Worm (Caenorhabditis elegans): Measurements from ENCODE around the gene nse-4.

The nse-4 gene

DNA sequence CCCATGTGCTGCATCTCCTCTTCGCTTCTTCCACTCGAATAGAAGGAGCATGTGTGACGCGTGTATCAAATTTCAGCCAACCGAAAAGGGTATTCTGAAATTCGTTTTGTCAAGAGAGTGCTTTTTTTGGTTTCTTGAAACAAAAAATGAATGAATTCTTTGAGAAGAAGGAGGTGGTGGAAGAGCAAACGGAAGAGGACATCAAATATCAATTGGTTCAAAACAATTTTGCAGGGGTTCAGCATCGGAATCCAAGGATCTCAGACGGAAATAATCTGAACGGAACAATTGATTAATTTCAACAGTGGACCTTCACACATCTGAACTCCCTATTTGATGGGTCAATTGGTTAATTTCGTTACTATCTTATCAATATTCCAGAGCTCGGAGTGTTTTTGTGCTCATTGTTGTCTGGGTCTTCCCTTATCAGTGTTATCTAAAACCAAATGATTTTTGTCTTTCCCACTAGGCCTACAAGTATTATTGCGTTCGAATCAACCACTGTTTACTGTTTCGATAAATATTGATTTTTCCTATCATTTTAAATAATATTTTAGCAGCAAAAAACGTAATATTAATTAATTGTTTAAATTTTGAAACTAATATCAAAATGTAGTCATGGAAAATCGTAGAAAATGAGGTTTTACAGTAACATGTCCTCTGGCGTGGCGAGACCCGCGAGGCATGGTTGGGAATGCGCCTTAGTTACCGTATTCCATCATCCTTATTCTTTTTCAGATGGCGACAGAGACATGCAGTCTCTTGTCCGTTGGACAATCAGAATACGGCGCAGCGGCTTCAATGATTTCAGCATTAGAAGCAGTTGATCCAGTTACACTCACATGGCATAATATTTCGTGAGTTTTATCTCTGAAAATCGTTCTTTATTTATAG is 10.7 kb upstream of the nse-4 start, which contains the start of the genes C10C6.13 and wht-2:
TSS of gene C10C6.13 (minus strand) at position 51 of the 894 bp plus-strand sequence.
TSS of gene wht-2 (plus strand) at position 739 of the 894 bp plus-strand sequence.
- no peak for TF ChIP-seq dao-5 (tag; optimal IDR thresholded peaks at IDR 0.05)
- TF ChIP-seq W03F9.2 (tag; optimal IDR thresholded peaks at IDR 0.05), result no peak
- no peak for TF ChIP-seq him-1 (tag; optimal IDR thresholded peaks at IDR 0.05)

DNA sequence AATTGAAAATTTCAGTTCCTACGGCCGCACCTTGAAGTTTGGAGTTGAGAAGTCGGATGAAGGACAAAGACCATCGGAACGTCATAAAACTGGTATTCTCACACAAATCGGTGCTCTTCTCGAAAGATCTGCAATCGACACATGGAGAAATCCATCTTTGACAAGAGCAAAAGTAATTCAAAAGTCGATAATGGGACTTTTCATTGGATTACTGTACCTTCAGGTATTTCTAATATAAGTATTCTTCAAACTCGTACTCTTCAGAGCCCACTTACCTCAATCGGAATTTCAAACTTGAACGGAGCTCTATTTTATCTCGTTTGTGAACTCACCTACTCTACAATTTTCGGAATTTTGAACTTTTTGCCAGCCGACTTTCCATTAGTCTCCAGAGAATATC is 8.6 kb upstream of the nse-4 start:
- TF ChIP-seq dao-5 (tag; optimal IDR thresholded peaks at IDR 0.05), result no peak
- TF ChIP-seq him-1 (tag; optimal IDR thresholded peaks at IDR 0.05), result no peak
- no peak for TF ChIP-seq W03F9.2 (tag; optimal IDR thresholded peaks at IDR 0.05)

DNA sequence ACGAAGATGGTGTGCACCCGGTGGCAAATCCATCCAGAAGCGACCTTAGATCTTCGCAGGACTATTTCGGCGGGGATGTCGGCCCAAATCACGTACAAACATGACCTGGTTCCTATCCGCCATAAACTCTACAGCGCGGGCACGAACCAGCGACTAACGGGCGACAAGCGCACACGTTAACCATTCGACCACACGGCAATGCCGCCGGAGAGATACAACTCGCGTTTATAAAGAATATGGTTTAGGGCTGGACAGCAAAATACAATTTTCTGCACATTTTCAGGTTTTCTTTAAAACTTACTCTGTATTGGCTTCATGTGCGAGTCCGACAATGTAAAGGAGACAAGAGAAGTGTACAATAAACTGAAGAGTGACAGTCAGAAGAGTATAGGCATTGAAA is 6.6 kb upstream of the nse-4 start:
- TF ChIP-seq him-1 (tag; optimal IDR thresholded peaks at IDR 0.05) (peak; percentile 81), dao-5 (tag; optimal IDR thresholded peaks at IDR 0.05) (peak; percentile 91), W03F9.2 (tag; optimal IDR thresholded peaks at IDR 0.05) (peak; percentile 56)

DNA sequence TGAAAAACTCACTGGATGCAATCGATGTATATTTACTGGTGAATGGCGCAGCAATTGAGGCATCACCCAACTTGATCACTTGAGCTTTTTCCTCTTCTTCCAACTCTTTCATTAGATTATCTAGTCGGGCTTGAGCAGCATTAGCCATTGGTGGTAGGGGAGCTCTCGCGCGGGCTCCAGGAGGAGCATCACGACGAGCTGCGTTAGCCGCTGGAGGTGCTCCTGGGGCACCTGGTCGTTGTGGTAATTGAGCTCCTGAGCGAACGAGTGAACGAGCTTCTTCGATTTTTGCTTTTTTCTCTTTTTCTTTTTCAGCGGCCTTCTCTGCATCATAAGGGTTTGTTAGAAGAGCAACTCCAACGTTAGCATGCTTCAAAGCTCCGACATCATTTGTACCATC is 5.6 kb upstream of the nse-4 start:
- TF ChIP-seq dao-5 (tag; optimal IDR thresholded peaks at IDR 0.05), result no peak
- no peak for TF ChIP-seq him-1 (tag; optimal IDR thresholded peaks at IDR 0.05)
- TF ChIP-seq W03F9.2 (tag; optimal IDR thresholded peaks at IDR 0.05), result no peak

DNA sequence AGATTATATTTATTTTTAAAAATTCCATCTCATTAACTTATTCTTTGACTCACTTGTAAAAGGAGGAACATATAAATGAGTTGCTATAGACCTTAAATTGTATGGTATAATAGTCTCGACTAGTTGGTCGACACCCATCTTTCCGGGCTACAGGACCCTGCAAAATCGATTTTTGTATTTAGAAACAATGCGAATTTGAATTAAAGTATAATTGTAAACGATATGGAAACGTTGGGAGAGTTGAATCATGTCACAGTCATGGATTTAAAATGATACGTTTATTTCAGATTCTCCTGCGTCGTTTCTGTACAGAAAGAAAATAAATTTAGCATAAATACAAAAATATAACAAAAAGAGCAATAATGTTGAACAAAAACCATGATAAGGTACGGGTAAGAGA is 1.6 kb upstream of the nse-4 start, which contains the start of gene catp-8:
TSS of gene catp-8 (minus strand) at position 157 of the 400 bp plus-strand sequence.
- TF ChIP-seq W03F9.2 (tag; optimal IDR thresholded peaks at IDR 0.05), result no peak

DNA sequence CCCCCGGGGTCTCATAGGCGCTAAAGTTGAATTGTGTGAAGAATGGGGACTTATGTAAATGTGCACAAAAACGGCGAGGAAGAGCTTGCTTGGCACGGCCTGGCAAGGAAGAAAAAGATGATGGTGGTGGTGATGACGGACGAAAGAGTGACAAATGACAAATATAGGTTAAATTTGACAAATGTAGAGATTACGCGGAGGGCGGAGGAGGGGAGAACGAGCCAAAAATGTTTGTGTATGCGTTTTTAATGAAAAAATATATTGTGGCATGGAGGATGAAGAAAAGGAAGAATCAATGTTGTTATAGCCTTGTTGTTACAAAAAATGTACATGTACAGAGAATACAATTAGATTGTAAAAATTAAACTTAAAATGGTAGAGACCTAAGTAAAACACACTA is 6.2 kb downstream of the nse-4 start:
- TF ChIP-seq him-1 (tag; optimal IDR thresholded peaks at IDR 0.05) (no peak), W03F9.2 (tag; optimal IDR thresholded peaks at IDR 0.05) (no peak), dao-5 (tag; optimal IDR thresholded peaks at IDR 0.05) (no peak)

DNA sequence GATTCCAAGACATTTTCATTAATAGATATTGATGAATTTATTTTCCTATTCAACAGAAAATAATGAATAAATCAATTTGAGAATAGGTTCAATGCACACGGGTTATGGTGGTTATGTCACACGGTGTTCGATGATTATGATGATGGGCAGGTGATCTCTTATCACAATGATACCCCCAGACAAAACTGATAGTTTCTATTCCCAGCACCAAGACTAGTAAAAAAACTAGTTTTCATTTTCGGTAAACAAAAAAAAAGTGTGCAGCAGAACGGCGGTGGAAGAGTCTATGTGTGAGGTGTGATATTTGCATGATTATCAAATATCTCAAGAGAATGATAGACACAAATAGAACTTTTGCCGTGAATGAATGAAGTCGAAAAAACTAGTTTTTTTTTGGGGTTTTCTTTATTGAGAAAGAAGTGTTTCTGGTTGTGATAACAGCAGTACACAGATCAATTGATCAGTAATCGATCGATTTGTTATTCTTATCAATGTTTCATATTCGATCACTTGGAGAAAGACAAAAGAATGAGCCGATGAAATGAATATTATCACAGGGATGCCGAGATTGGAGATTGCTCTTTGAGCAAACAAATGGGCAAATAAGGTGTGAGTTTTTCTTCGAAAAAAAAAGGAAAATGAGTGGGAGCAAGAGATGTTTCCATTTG is 7.4 kb downstream of the nse-4 start:
- TF ChIP-seq him-1 (tag; optimal IDR thresholded peaks at IDR 0.05) (no peak), dao-5 (tag; optimal IDR thresholded peaks at IDR 0.05) (no peak), W03F9.2 (tag; optimal IDR thresholded peaks at IDR 0.05) (no peak)

DNA sequence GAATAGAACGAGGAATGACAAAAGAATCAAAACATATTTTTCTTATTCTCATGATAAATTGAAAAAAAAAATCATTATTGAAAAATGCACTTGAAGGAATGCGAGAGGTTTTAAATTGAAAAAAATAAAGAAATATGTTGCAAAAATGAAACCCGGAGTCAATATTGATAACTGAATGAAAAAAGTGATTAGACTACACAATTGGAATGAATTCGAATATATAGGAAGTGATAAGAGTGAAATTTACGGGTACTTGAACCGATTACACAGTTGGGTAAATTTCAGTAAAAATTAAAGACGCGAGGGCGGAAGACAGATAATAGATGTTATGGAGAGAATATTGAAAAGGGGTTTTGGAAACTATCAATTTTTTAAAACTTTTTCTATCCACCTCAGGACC is 8.4 kb downstream of the nse-4 start:
- TF ChIP-seq W03F9.2 (tag; optimal IDR thresholded peaks at IDR 0.05) (no peak), him-1 (tag; optimal IDR thresholded peaks at IDR 0.05) (no peak), dao-5 (tag; optimal IDR thresholded peaks at IDR 0.05) (no peak)

DNA sequence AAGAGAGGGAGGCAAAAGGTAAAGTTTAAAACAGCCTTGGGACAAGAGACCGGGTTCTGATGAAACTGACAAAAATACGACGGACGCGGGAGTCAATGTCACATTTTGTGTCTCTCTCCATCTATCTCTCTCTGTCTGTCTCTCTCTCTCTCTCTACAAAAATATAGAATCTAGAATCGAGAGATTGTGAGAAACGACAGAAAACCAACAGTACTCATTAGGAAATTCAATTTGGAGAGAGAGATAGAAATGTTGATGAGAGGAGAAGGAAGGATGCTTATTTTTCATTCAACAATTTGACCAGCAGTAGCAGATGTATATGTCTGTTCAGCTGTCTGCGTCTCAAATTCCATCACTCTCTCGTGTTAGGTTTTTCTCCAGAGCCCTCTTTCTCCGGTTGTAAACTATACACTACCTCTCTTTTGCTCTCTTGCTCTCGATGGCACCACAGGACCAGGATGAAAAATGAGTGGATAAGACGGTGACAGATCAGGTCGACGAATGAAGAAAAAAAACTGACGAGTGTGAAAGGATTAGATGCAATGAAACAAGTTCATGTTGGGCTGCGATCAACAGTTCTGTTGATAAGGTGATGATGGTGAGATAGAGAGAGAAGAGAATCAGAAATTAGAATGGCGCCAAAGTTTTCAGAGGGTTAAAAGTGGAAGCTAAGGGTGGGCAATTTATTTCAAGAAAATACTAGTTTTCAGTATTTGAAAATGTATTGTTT is 9.1 kb downstream of the nse-4 start:
- peak; percentile 7 for TF ChIP-seq W03F9.2 (tag; optimal IDR thresholded peaks at IDR 0.05)
- no peak for TF ChIP-seq dao-5 (tag; optimal IDR thresholded peaks at IDR 0.05)
- no peak for TF ChIP-seq him-1 (tag; optimal IDR thresholded peaks at IDR 0.05)

DNA sequence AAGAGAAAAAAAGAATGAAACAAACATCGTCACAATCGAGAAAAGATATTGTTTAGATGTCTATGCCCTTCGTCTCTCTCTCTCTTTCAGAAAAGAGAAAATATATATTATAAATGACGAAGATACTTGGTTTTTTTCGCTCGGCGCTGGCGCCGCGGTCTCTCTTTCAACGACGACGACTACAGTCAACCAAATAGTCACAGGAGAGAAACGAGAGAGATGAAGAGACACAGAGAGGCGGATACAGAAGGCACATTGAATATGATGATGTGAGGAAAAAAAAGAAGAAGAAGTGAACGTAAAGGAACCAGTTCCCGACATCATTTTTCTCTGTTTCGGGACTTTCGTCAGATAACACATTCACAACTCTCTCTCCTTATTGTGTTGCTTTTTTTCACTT is 10.8 kb downstream of the nse-4 start:
- no peak for TF ChIP-seq dao-5 (tag; optimal IDR thresholded peaks at IDR 0.05)
- TF ChIP-seq him-1 (tag; optimal IDR thresholded peaks at IDR 0.05), result no peak
- TF ChIP-seq W03F9.2 (tag; optimal IDR thresholded peaks at IDR 0.05), result no peak

DNA sequence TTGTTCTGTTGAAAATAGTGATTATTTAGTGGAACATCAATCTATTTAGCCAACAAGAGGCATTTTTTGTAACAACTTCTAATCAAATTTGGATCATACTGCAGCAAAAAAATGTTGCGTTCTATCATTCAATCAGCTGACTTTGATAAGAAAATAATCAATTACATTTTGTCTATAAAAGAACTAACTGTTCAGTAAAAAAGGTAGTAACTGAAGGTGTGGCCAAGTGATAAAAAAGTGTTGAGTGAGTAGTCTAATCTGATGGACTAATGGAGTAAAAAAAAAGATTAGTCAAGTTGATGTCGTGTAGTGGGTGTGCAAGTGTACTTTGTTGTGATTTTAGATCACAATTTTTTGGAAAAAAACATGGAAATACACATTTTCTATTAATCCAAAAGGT is 11.7 kb downstream of the nse-4 start:
- no peak for TF ChIP-seq W03F9.2 (tag; optimal IDR thresholded peaks at IDR 0.05)
- TF ChIP-seq dao-5 (tag; optimal IDR thresholded peaks at IDR 0.05), result no peak
- no peak for TF ChIP-seq him-1 (tag; optimal IDR thresholded peaks at IDR 0.05)

DNA sequence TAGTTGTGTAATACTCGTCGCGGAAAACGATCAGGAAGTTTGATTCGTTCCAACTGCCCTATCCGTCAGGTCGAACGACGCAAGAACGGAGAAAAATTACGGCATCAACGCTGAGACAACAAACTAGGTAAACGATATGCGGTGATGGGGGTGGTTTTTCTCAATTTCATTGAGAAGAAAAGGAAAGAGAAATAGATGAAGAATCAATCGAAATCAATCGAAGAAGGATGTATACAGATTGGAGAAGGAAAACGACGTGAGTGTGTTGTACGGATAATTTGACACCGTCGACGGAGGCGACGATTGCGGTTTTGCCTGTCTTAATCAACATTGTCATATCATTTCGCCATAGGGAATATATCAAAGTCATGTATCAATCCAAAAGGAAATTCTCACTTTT is 13.3 kb downstream of the nse-4 start:
- TF ChIP-seq W03F9.2 (tag; optimal IDR thresholded peaks at IDR 0.05) (no peak), dao-5 (tag; optimal IDR thresholded peaks at IDR 0.05) (no peak), him-1 (tag; optimal IDR thresholded peaks at IDR 0.05) (no peak)

DNA sequence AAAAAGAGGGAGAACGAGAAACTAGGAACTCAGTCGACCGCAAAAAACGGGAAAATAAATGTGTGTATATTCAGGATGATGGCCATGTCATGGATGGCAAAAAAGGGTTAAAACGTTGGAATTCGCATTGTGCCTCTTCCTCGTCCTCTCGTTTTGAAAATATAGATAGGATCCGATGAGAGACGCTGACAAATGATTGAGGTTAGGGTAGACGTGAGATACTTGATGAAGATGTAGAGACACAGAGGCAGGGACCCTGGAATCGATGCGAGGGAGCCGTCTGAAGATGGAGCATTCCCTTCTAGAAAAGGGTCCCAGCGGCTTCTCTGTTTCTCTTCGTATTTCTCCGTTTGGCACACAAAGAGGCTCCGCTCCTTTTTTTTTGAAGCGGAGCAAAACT is 14.3 kb downstream of the nse-4 start:
- TF ChIP-seq him-1 (tag; optimal IDR thresholded peaks at IDR 0.05), result peak; percentile 70
- no peak for TF ChIP-seq dao-5 (tag; optimal IDR thresholded peaks at IDR 0.05)

DNA sequence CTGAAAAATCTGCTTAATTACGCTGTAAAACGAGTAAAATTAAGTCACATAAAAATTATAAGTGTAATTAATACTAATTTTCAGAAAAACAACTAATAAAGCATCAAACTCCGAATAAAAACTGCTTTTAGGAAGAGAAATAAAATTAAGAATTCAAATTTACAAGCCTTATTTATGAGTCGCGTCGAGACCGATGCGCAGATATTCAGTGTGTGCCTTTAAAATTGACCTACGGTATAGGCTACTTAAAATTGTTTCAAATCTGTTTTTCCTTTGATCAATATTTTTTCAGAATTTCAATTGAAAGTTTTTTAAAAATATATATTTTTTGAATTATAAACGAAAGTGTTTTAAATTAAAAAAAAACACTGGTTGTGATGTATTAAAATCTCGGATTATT is 17.5 kb downstream of the nse-4 start, which contains the start of gene sms-1:
TSS of gene sms-1 (minus strand) at position 6 of the 400 bp plus-strand sequence.
- TF ChIP-seq dao-5 (tag; optimal IDR thresholded peaks at IDR 0.05), result no peak

All from whole organism, L4/young adult.